Fruit fly (Drosophila melanogaster) whole organism: Measurements from ENCODE around the gene Dbp80.

Source experiments
- CG8478 ChIP-seq: fragments of >200 bp; optimal IDR thresholded peaks from 2 replicates; lab custom pipeline; 2018; ENCODE audit warnings: inconsistent platforms
- Dll ChIP-seq: fragments of >200 bp; optimal IDR thresholded peaks from 2 replicates; lab custom pipeline; 2017
- EcR ChIP-seq, 2 experiments: fragments of >200 bp; optimal IDR thresholded peaks; 2 replicates each; lab custom pipeline; 2017; ENCODE audit warnings: missing biosample characterization in 2 of 2, missing genetic modification characterization in 2 of 2, missing genetic modification reagents in 2 of 2
- psq ChIP-seq: fragments of >200 bp; optimal IDR thresholded peaks from 2 replicates; lab custom pipeline; 2017
- usp ChIP-seq: fragments of >200 bp; optimal IDR thresholded peaks from 2 replicates; lab custom pipeline; 2017; ENCODE audit warnings: missing biosample characterization, missing genetic modification characterization, mixed read lengths

- no peak for TF ChIP-seq CG8478 (lab: Kevin White, UChicago)
- no peak for TF ChIP-seq EcR (GFP tag; optimal IDR thresholded peaks at IDR 0.05; lab: Kevin White, UChicago)
- no peak for TF ChIP-seq psq (lab: Kevin White, UChicago)
- no peak for TF ChIP-seq usp (GFP tag; lab: Kevin White, UChicago)
- TF ChIP-seq Dll (lab: Kevin White, UChicago), result no peak
These were observed 79.6 kb downstream of the Dbp80 start for dm6 chr3L:27358739-27359138.
